Fruit fly (Drosophila melanogaster): ENCODE measurements around the gene CG46320.

The CG46320 gene

dm6 chr3L:5789663-5790062, 125.7 kb downstream of the CG46320 start (continued):
- TF ChIP-seq inv (GFP tag; IDR thresholded peaks at IDR 0.05; ENCODE audit: partially characterized antibody) (no peak), unpg (GFP tag; optimal IDR thresholded peaks at IDR 0.05) (peak; percentile 45), run (tag; optimal IDR thresholded peaks at IDR 0.05) (no peak), ab (GFP tag; optimal IDR thresholded peaks at IDR 0.05) (no peak), slou (GFP tag; optimal IDR thresholded peaks at IDR 0.05) (no peak), Hey (tag; optimal IDR thresholded peaks at IDR 0.05) (no peak), pfk (GFP tag; optimal IDR thresholded peaks at IDR 0.05) (no peak), CG3065 (GFP tag; optimal IDR thresholded peaks at IDR 0.05) (no peak), CG3281 (GFP tag; optimal IDR thresholded peaks at IDR 0.05) (peak; percentile 34), Lim3 (GFP tag; IDR thresholded peaks at IDR 0.05) (no peak), salm (tag; optimal IDR thresholded peaks at IDR 0.05) (no peak), pita (GFP tag; optimal IDR thresholded peaks at IDR 0.05) (no peak), CG14860 (GFP tag; IDR thresholded peaks at IDR 0.05; ENCODE audit: partially characterized antibody) (no peak), D19A (tag; optimal IDR thresholded peaks at IDR 0.05) (no peak), gcm (GFP tag; optimal IDR thresholded peaks at IDR 0.05) (peak; percentile 1), Spps (tag; optimal IDR thresholded peaks at IDR 0.05) (no peak), CG7556 (GFP tag; optimal IDR thresholded peaks at IDR 0.05) (peak; percentile 5), CG34224 (GFP tag; IDR thresholded peaks at IDR 0.05; ENCODE audit: partially characterized antibody) (no peak), HLH54F (GFP tag; optimal IDR thresholded peaks at IDR 0.05) (peak; percentile 25), CG14014 (GFP tag; IDR thresholded peaks at IDR 0.05) (no peak), ac (GFP tag; optimal IDR thresholded peaks at IDR 0.05) (no peak), CG13123 (GFP tag; optimal IDR thresholded peaks at IDR 0.05) (no peak), cwo (GFP tag; optimal IDR thresholded peaks at IDR 0.05) (no peak), sqz (GFP tag; optimal IDR thresholded peaks at IDR 0.05) (no peak), Hr39 (optimal IDR thresholded peaks at IDR 0.05) (no peak), chinmo (GFP tag; IDR thresholded peaks at IDR 0.05; ENCODE audit: partially characterized antibody) (no peak), Fer1 (GFP tag; optimal IDR thresholded peaks at IDR 0.05) (peak; percentile 72), disco-r (GFP tag; optimal IDR thresholded peaks at IDR 0.05) (no peak), mirr (GFP tag; optimal IDR thresholded peaks at IDR 0.05) (peak; percentile 38), tup (GFP tag; optimal IDR thresholded peaks at IDR 0.05) (no peak), esg (GFP tag; conservative IDR thresholded peaks at IDR 0.05) (peak; percentile 34; the same call in 1 of the 2 replicates), CG8944 (GFP tag; optimal IDR thresholded peaks at IDR 0.05) (no peak), CG12659 (GFP tag; optimal IDR thresholded peaks at IDR 0.05) (peak; percentile 37), CG4282 (GFP tag; optimal IDR thresholded peaks at IDR 0.05) (no peak), slbo (GFP tag; IDR thresholded peaks at IDR 0.05) (no peak; the same call in 1 of the 2 replicates), fd96Cb (tag; optimal IDR thresholded peaks at IDR 0.05) (no peak), Bdp1 (GFP tag; optimal IDR thresholded peaks at IDR 0.05) (no peak), hth (optimal IDR thresholded peaks at IDR 0.05) (no peak), gro (GFP tag; optimal IDR thresholded peaks at IDR 0.05) (peak; percentile 74), CG12942 (GFP tag; optimal IDR thresholded peaks at IDR 0.05) (no peak), schlank (tag; optimal IDR thresholded peaks at IDR 0.05) (no peak), zfh2 (GFP tag; optimal IDR thresholded peaks at IDR 0.05) (peak; percentile 38), scrt (GFP tag; optimal IDR thresholded peaks at IDR 0.05) (peak; percentile 84), gsb-n (tag; optimal IDR thresholded peaks at IDR 0.05) (no peak), CG12744 (GFP tag; optimal IDR thresholded peaks at IDR 0.05) (no peak), CG13894 (tag; optimal IDR thresholded peaks at IDR 0.05) (peak; percentile 10), sna (GFP tag; IDR thresholded peaks at IDR 0.05; ENCODE audit: partially characterized antibody) (no peak), CG8924 (tag; optimal IDR thresholded peaks at IDR 0.05) (no peak), CG18619 (GFP tag; optimal IDR thresholded peaks at IDR 0.05) (no peak), CG6683 (GFP tag; optimal IDR thresholded peaks at IDR 0.05) (no peak), CG8359 (GFP tag; optimal IDR thresholded peaks at IDR 0.05; ENCODE audit: borderline replicate concordance) (no peak)
